Worm (Caenorhabditis elegans) whole organism, mixed stage, embryonic: ENCODE results near the gene rbm-7.

ENCODE experiments used
- M03D4.4 ChIP-seq: sonication (generic microtip); optimal IDR thresholded peaks from 2 replicates; lab custom pipeline; 2017; ENCODE audit warnings: mild to moderate bottlenecking, missing genetic modification characterization, missing compliant biosample characterization
- bed-3 ChIP-seq: fragments of 200-800 bp; sonication (Bioruptor generic); optimal IDR thresholded peaks from 3 replicates; lab custom pipeline; 2018; ENCODE audit warnings: mild to moderate bottlenecking, missing genetic modification characterization, moderate library complexity, missing compliant biosample characterization
- blmp-1 ChIP-seq: fragments of 150-350 bp; optimal IDR thresholded peaks from 2 replicates; lab custom pipeline; 2014; ENCODE audit warnings: missing biosample characterization, missing genetic modification characterization
- ceh-43 ChIP-seq: fragments of 200-800 bp; sonication (Bioruptor generic); optimal IDR thresholded peaks from 2 replicates; lab custom pipeline; 2018; ENCODE audit warnings: mild to moderate bottlenecking, missing genetic modification characterization, moderate library complexity, missing compliant biosample characterization
- ceh-83 ChIP-seq: fragments of 200-800 bp; sonication (Bioruptor generic); optimal IDR thresholded peaks from 2 replicates; lab custom pipeline; 2018; ENCODE audit warnings: mild to moderate bottlenecking, missing genetic modification characterization, missing compliant biosample characterization
- ces-1 ChIP-seq: fragments of 150-350 bp; optimal IDR thresholded peaks from 2 replicates; lab custom pipeline; 2014; ENCODE audit warnings: missing biosample characterization, missing genetic modification reagents, missing genetic modification characterization
- cnd-1 ChIP-seq: fragments of 200-800 bp; sonication (Bioruptor generic); optimal IDR thresholded peaks from 2 replicates; lab custom pipeline; 2018; ENCODE audit warnings: mild to moderate bottlenecking, missing genetic modification characterization, missing compliant biosample characterization
- drap-1 ChIP-seq: fragments of 200-800 bp; sonication (Bioruptor generic); optimal IDR thresholded peaks from 3 replicates; lab custom pipeline; 2018; ENCODE audit warnings: mild to moderate bottlenecking, missing genetic modification characterization, missing compliant biosample characterization
- elt-1 ChIP-seq: sonication (generic microtip); optimal IDR thresholded peaks from 2 replicates; lab custom pipeline; 2017; ENCODE audit warnings: missing genetic modification characterization, mild to moderate bottlenecking, missing compliant biosample characterization, antibody characterized with exemption, moderate library complexity, borderline replicate concordance; ENCODE audit not compliant: insufficient read depth
- elt-3 ChIP-seq: fragments of 150-350 bp; optimal IDR thresholded peaks from 2 replicates; lab custom pipeline; 2014; ENCODE audit warnings: missing biosample characterization, missing genetic modification characterization
- flh-1 ChIP-seq: fragments of 200-800 bp; sonication (Bioruptor generic); optimal IDR thresholded peaks from 2 replicates; lab custom pipeline; 2018; ENCODE audit warnings: mild to moderate bottlenecking, missing genetic modification characterization, moderate library complexity, missing compliant biosample characterization
- ham-2 ChIP-seq: fragments of 200-800 bp; sonication (Bioruptor generic); optimal IDR thresholded peaks from 2 replicates; lab custom pipeline; 2018; ENCODE audit warnings: mild to moderate bottlenecking, missing genetic modification characterization, missing compliant biosample characterization
- hlh-1 ChIP-seq: fragments of 150-350 bp; optimal IDR thresholded peaks from 2 replicates; lab custom pipeline; 2014; ENCODE audit warnings: missing biosample characterization, missing genetic modification reagents, missing genetic modification characterization
- lin-13 ChIP-seq: fragments of 150-350 bp; optimal IDR thresholded peaks from 2 replicates; lab custom pipeline; 2014; ENCODE audit warnings: missing biosample characterization, missing genetic modification characterization
- lin-32 ChIP-seq: fragments of 200-800 bp; sonication (Bioruptor generic); optimal IDR thresholded peaks from 2 replicates; lab custom pipeline; 2018; ENCODE audit warnings: mild to moderate bottlenecking, missing genetic modification characterization, missing compliant biosample characterization
- lsy-2 ChIP-seq: fragments of 150-350 bp; optimal IDR thresholded peaks from 2 replicates; lab custom pipeline; 2014; ENCODE audit warnings: missing biosample characterization, missing genetic modification characterization
- mab-5 ChIP-seq: fragments of 150-350 bp; optimal IDR thresholded peaks from 2 replicates; lab custom pipeline; 2014; ENCODE audit warnings: missing biosample characterization, missing genetic modification characterization
- mls-2 ChIP-seq: sonication (generic microtip); optimal IDR thresholded peaks from 2 replicates; lab custom pipeline; 2016; ENCODE audit warnings: mild to moderate bottlenecking, missing genetic modification characterization, moderate library complexity, missing compliant biosample characterization
- nhr-12 ChIP-seq: fragments of 150-350 bp; optimal IDR thresholded peaks from 2 replicates; lab custom pipeline; 2014; ENCODE audit warnings: missing biosample characterization, missing genetic modification characterization
- nhr-237 ChIP-seq: fragments of 150-350 bp; optimal IDR thresholded peaks from 2 replicates; lab custom pipeline; 2014; ENCODE audit warnings: missing biosample characterization, missing genetic modification characterization
- pha-4 ChIP-seq: fragments of 150-350 bp; optimal IDR thresholded peaks from 2 replicates; lab custom pipeline; 2018; ENCODE audit warnings: missing biosample characterization, missing genetic modification reagents, missing genetic modification characterization
- sem-2 ChIP-seq: fragments of 200-800 bp; sonication (Bioruptor generic); optimal IDR thresholded peaks from 2 replicates; lab custom pipeline; 2018; ENCODE audit warnings: mild to moderate bottlenecking, missing genetic modification characterization, missing compliant biosample characterization
- snpc-4 ChIP-seq: fragments of 150-350 bp; optimal IDR thresholded peaks from 2 replicates; lab custom pipeline; 2014; ENCODE audit warnings: missing biosample characterization, missing genetic modification characterization
- sptf-1 ChIP-seq: sonication (generic microtip); optimal IDR thresholded peaks from 2 replicates; lab custom pipeline; 2017; ENCODE audit warnings: mild to moderate bottlenecking, missing genetic modification characterization, moderate library complexity, missing compliant biosample characterization
- tbx-8 ChIP-seq: fragments of 200-800 bp; sonication (Bioruptor generic); optimal IDR thresholded peaks from 2 replicates; lab custom pipeline; 2018; ENCODE audit warnings: mild to moderate bottlenecking, missing genetic modification characterization, moderate library complexity, missing compliant biosample characterization
- unc-120 ChIP-seq: sonication (generic microtip); optimal IDR thresholded peaks from 2 replicates; lab custom pipeline; 2017; ENCODE audit warnings: missing genetic modification characterization, missing compliant biosample characterization; ENCODE audit not compliant: poor library complexity, severe bottlenecking
- unc-39 ChIP-seq: fragments of 150-350 bp; optimal IDR thresholded peaks from 2 replicates; lab custom pipeline; 2014; ENCODE audit warnings: missing biosample characterization, missing genetic modification characterization
- unc-62 ChIP-seq: fragments of 150-350 bp; optimal IDR thresholded peaks from 2 replicates; lab custom pipeline; 2014; ENCODE audit warnings: missing biosample characterization, missing genetic modification reagents, missing genetic modification characterization
- zip-8 ChIP-seq: fragments of 150-350 bp; optimal IDR thresholded peaks from 2 replicates; lab custom pipeline; 2014; ENCODE audit warnings: missing biosample characterization, missing genetic modification characterization
- ztf-11 ChIP-seq: fragments of 150-350 bp; optimal IDR thresholded peaks from 2 replicates; lab custom pipeline; 2014; ENCODE audit warnings: missing biosample characterization, missing genetic modification characterization

Gene rbm-7

ce11 chrIII:12977559-12977958 lies 45.9 kb upstream of the rbm-7 start, which contains the start of gene ZK1010.2:
ZK1010.2 (minus strand) TSS chrIII:12977862.
- TF ChIP-seq mls-2 (tag; lab: Kevin White, UChicago) (no peak), lsy-2 (tag; lab: Kevin White, UChicago) (no peak), elt-1 (tag; lab: Kevin White, UChicago) (no peak), drap-1 (GFP tag; lab: Kevin White, UChicago) (no peak), tbx-8 (GFP tag; lab: Kevin White, UChicago) (no peak), hlh-1 (no peak), elt-3 (no peak), pha-4 (tag; lab: Kevin White, UChicago) (no peak), ztf-11 (tag; lab: Kevin White, UChicago) (no peak), lin-13 (tag; lab: Kevin White, UChicago) (no peak), nhr-237 (no peak), snpc-4 (no peak), mab-5 (tag; lab: Kevin White, UChicago) (no peak)

DNA sequence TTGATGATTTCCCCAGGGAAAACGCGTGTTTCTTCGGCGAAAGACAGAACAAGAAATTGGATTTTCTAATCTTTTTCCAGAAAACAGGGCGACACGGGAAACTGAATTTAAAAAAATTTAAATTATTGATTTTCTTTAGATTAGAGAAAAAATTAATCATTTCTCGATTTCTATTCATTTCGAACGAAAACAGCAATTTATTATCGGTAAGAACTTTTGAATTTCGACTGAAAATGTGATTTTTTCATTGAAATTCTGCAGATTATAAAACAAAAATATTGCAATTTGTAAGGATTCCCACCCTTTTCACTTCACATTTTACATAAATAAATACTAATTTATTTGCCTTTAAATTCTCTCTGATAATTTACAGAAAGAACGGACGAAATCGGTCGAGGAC lies 40.7 kb upstream of the rbm-7 start, which contains the start of gene bckd-1A:
Gene bckd-1A (minus strand): TSS at position 101 of the 400 bp plus-strand sequence.
- no peak for TF ChIP-seq bed-3
- no peak for TF ChIP-seq tbx-8 (GFP tag; lab: Kevin White, UChicago)
- TF ChIP-seq blmp-1 (tag; lab: Kevin White, UChicago): no peak
- TF ChIP-seq, all 35 proteins: peak for 0

- TF ChIP-seq lsy-2 (tag; lab: Kevin White, UChicago) (peak; percentile 40), mab-5 (tag; lab: Kevin White, UChicago) (no peak), hlh-1 (peak; percentile 17), sptf-1 (no peak), lin-32 (GFP tag; lab: Kevin White, UChicago) (no peak), nhr-237 (no peak), ceh-43 (GFP tag; lab: Kevin White, UChicago) (no peak), cnd-1 (tag; lab: Kevin White, UChicago) (no peak), zip-8 (no peak), ham-2 (GFP tag; lab: Kevin White, UChicago) (no peak), unc-62 (peak; percentile 84), M03D4.4 (tag; lab: Kevin White, UChicago) (no peak), pha-4 (tag; lab: Kevin White, UChicago) (no peak)
Observed at ce11 chrIII:12971828-12972379, 40.2 kb upstream of the rbm-7 start.

DNA sequence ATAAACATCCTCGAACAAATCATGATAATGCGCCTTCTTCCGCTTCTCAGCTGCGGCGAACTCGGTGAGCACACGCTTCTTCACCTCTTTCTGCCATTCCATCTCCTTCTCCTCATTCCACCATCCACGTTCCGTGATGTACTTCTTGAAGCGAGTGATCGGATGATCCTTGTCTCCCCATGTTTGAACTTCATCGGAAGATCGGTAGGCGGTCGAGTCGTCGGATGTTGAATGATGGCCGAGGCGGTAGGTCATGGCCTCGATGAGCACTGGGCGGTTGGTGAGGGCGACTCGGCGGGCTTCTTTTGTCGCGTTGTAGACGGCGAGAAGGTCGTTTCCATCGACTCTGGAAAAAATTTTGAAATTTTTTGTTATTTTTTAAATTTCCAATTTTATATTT lies 36.7 kb upstream of the rbm-7 start:
- TF ChIP-seq drap-1 (GFP tag; lab: Kevin White, UChicago) (no peak), zip-8 (no peak)

DNA sequence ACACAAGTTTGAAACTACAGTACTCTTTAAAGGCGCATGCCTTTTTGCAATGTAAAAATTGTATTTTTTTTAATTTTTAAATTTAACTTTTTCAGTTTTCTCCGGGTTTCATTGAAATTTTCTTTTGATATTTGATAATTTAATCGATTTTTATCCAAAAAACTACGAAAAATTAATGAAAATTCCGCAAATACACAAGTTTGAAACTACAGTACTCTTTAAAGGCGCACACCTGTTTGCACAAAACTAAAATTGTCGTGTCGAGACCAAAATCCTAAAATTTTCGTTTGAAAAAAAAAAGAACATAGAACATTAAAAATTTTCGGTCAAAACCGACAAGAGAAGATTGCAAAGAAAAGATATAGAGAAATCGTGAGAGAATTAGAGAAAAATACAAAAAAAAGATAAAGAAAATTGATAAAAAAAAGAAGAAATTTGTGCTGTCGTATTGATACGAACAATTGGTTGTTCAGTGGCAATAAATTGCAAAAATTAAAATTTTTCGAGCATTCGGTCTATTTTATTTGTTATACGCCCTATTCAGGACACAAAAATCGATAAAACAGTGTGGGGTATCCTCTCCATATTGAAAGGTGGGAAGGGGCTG lies 35.9 kb upstream of the rbm-7 start:
- TF ChIP-seq unc-120 (tag; lab: Kevin White, UChicago): no peak
- TF ChIP-seq zip-8: no peak
- TF ChIP-seq flh-1 (GFP tag; lab: Kevin White, UChicago): no peak
- no peak for TF ChIP-seq lin-32 (GFP tag; lab: Kevin White, UChicago)
- TF ChIP-seq ztf-11 (tag; lab: Kevin White, UChicago): no peak
- no peak for TF ChIP-seq bed-3
- TF ChIP-seq ham-2 (GFP tag; lab: Kevin White, UChicago): no peak
- no peak for TF ChIP-seq lsy-2 (tag; lab: Kevin White, UChicago)
- no peak for TF ChIP-seq sem-2 (GFP tag; lab: Kevin White, UChicago)
- TF ChIP-seq pha-4 (tag; lab: Kevin White, UChicago): no peak
- no peak for TF ChIP-seq ceh-83
- TF ChIP-seq unc-62: no peak
- no peak for TF ChIP-seq mab-5 (tag; lab: Kevin White, UChicago)
- no peak for TF ChIP-seq hlh-1
- TF ChIP-seq ces-1: no peak
- TF ChIP-seq blmp-1 (tag; lab: Kevin White, UChicago): no peak
- TF ChIP-seq lin-13 (tag; lab: Kevin White, UChicago): no peak
- no peak for TF ChIP-seq unc-39 (tag; lab: Kevin White, UChicago)
- no peak for TF ChIP-seq nhr-12
